Fruit fly (Drosophila melanogaster): ENCODE data around the gene Traf6.

DNA sequence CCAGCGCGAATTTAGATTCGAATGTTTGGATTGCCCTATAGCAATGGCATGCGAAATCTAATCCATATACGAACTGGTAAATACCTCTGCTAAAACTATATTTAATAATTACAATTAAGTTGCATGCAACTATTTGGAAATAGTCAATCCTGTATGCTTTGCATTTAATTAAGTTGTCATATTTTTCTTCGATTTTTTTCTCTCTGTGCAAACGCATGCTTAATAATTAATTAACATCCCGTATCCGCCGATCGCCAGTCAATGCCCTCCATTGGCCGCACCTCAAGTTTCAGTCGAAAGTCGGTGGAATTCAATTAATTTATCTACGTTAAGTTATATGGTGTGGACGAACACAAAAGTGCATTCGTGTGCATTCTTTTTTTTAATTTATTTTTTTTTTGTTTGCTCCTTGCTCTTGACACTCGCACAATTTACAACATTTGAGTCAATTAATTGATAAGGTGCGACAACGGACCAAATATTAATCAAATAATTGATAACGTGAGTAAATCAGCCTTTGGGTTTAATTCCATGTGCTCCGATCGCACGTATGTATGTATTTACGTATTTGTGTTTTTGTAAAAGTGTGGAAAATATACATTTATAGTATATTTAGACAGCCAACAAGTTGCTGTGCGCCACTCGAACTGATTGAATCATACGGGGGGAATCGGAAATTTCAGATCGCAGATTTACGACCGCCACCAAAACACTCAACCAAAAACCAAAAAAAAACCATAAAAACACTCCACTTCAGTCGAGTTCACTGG, 50.7 kb downstream of the Traf6 start:
- TF ChIP-seq CG17806 (tag; optimal IDR thresholded peaks at IDR 0.05) (no peak), CG8159 (tag; optimal IDR thresholded peaks at IDR 0.05) (no peak)

Measured in whole organism, pupa.